Fruit fly (Drosophila melanogaster): Measurements from ENCODE around the gene Ogg1.
A peak's percentile ranks its signal among the peaks of the same experiment; 100 is the strongest.

Ogg1 gene

DNA sequence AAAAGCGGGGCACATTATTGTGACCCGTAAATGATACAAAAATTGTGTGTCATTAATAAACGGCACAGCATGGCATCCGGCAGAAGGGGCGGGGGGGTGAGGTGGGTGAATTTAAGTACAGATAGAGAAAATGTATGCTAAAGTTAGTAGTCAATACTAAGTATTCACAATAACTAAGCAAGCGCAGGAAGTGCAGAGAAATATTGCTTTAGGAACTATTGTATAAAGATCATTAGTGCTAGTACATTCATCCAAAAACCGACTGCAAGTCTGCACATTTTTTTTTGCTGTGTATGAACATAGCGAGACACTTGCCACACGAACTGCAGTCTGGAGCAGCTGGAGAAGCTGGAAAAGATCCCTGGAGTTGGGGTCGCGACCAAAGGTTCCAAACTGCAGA is 20.7 kb upstream of the Ogg1 start (continued):
- TF ChIP-seq luna (GFP tag; optimal IDR thresholded peaks at IDR 0.05): no peak
- TF ChIP-seq toy (GFP tag; IDR thresholded peaks at IDR 0.05): no peak
- TF ChIP-seq Hr78 (GFP tag; optimal IDR thresholded peaks at IDR 0.05): no peak
- no peak for TF ChIP-seq CG10209 (GFP tag; optimal IDR thresholded peaks at IDR 0.05)
- TF ChIP-seq abd-A (tag; optimal IDR thresholded peaks at IDR 0.05): no peak
- no peak for TF ChIP-seq Aef1 (GFP tag; IDR thresholded peaks at IDR 0.05)
- peak; percentile 57; the same call in 1 of the 2 replicates for TF ChIP-seq chm (GFP tag; IDR thresholded peaks at IDR 0.05)
- TF ChIP-seq ash1 (GFP tag; optimal IDR thresholded peaks at IDR 0.05): no peak
- TF ChIP-seq vnd (GFP tag; IDR thresholded peaks at IDR 0.05; ENCODE audit: partially characterized antibody): no peak
- TF ChIP-seq ATbp (GFP tag; optimal IDR thresholded peaks at IDR 0.05): no peak
- peak; percentile 24 for TF ChIP-seq Blimp-1 (GFP tag; optimal IDR thresholded peaks at IDR 0.05)
- no peak for TF ChIP-seq CG17568 (GFP tag; optimal IDR thresholded peaks at IDR 0.05)
- no peak for TF ChIP-seq CG11093 (GFP tag; IDR thresholded peaks at IDR 0.05)
- TF ChIP-seq aop (GFP tag; IDR thresholded peaks at IDR 0.05): no peak
- TF ChIP-seq CG14710 (tag; optimal IDR thresholded peaks at IDR 0.05): peak; percentile 21
- TF ChIP-seq ara (GFP tag; IDR thresholded peaks at IDR 0.05): peak; percentile 54; the same call in 1 of the 2 replicates
- TF ChIP-seq CTCF (GFP tag; optimal IDR thresholded peaks at IDR 0.05): no peak
- TF ChIP-seq trh (GFP tag; optimal IDR thresholded peaks at IDR 0.05): no peak
- no peak for TF ChIP-seq CG7271 (tag; optimal IDR thresholded peaks at IDR 0.05)
- TF ChIP-seq Optix (GFP tag; IDR thresholded peaks at IDR 0.05): peak; percentile 22; the same call in 1 of the 3 replicates
- TF ChIP-seq jumu (GFP tag; optimal IDR thresholded peaks at IDR 0.05): no peak
- TF ChIP-seq crol (GFP tag; IDR thresholded peaks at IDR 0.05): peak; percentile 39; the same call in 1 of the 2 replicates
- no peak for TF ChIP-seq CG2116 (GFP tag; optimal IDR thresholded peaks at IDR 0.05)
- TF ChIP-seq Atf-2 (GFP tag; optimal IDR thresholded peaks at IDR 0.05): no peak
- TF ChIP-seq CG17186 (GFP tag; optimal IDR thresholded peaks at IDR 0.05): no peak
- peak; percentile 6 for TF ChIP-seq Ssrp (tag; optimal IDR thresholded peaks at IDR 0.05)
- no peak for TF ChIP-seq CG2199 (GFP tag; IDR thresholded peaks at IDR 0.05)
- TF ChIP-seq esg (GFP tag; conservative IDR thresholded peaks at IDR 0.05): no peak
- TF ChIP-seq exex (tag; optimal IDR thresholded peaks at IDR 0.05): no peak
- no peak for TF ChIP-seq pzg (GFP tag; optimal IDR thresholded peaks at IDR 0.05)
- peak; percentile 32; the same call in 2 of the 3 replicates for TF ChIP-seq row (GFP tag; IDR thresholded peaks at IDR 0.05)
- TF ChIP-seq D19A (tag; optimal IDR thresholded peaks at IDR 0.05): no peak
- no peak for TF ChIP-seq HLHmδ (GFP tag; optimal IDR thresholded peaks at IDR 0.05)
- peak; percentile 47 for TF ChIP-seq gem (tag; optimal IDR thresholded peaks at IDR 0.05)
- no peak for TF ChIP-seq Atf6 (GFP tag; IDR thresholded peaks at IDR 0.05)
- no peak for TF ChIP-seq tx (GFP tag; optimal IDR thresholded peaks at IDR 0.05)
- no peak for TF ChIP-seq Sry-δ (GFP tag; optimal IDR thresholded peaks at IDR 0.05)
- TF ChIP-seq CG7745 (tag; optimal IDR thresholded peaks at IDR 0.05): no peak
- no peak for TF ChIP-seq Stat92E (GFP tag; optimal IDR thresholded peaks at IDR 0.05)
- TF ChIP-seq CG14050 (GFP tag; IDR thresholded peaks at IDR 0.05): no peak
- no peak for TF ChIP-seq Nf-YA (GFP tag; IDR thresholded peaks at IDR 0.05)
- TF ChIP-seq CG4730 (GFP tag; IDR thresholded peaks at IDR 0.05): no peak
- TF ChIP-seq odd (GFP tag; optimal IDR thresholded peaks at IDR 0.05): no peak
- no peak for TF ChIP-seq CG15269 (tag; optimal IDR thresholded peaks at IDR 0.05)
- peak; percentile 40; the same call in 1 of the 2 replicates for TF ChIP-seq CG4404 (GFP tag; IDR thresholded peaks at IDR 0.05)
- TF ChIP-seq hb (GFP tag; IDR thresholded peaks at IDR 0.05; ENCODE audit: partially characterized antibody): no peak
- peak; percentile 5 for TF ChIP-seq CG12391 (tag; optimal IDR thresholded peaks at IDR 0.05)
- TF ChIP-seq CG7372 (GFP tag; IDR thresholded peaks at IDR 0.05): no peak
- TF ChIP-seq MBD-R2 (GFP tag; IDR thresholded peaks at IDR 0.05): no peak
- TF ChIP-seq CG3065 (GFP tag; optimal IDR thresholded peaks at IDR 0.05): no peak
- TF ChIP-seq CG13624 (GFP tag; optimal IDR thresholded peaks at IDR 0.05): no peak
